Fruit fly (Drosophila melanogaster) whole organism, wandering third instar larva: ENCODE measurements around the gene CrebA.

Experiments used
- Jra ChIP-seq: sonication (Bioruptor generic); optimal IDR thresholded peaks from 2 replicates; lab custom pipeline; 2016; ENCODE audit warnings: missing biosample characterization, missing genetic modification characterization
- br ChIP-seq: fragments of 200-800 bp; sonication (Bioruptor generic); optimal IDR thresholded peaks from 2 replicates; lab custom pipeline; 2016; ENCODE audit warnings: missing biosample characterization, missing genetic modification characterization
- ey ChIP-seq: fragments of 200-800 bp; sonication (Bioruptor generic); optimal IDR thresholded peaks from 2 replicates; lab custom pipeline; 2016; ENCODE audit warnings: missing biosample characterization, missing genetic modification characterization
- h ChIP-seq: fragments of 200-800 bp; sonication (Bioruptor generic); optimal IDR thresholded peaks from 3 replicates; lab custom pipeline; 2016; ENCODE audit warnings: missing biosample characterization, mild to moderate bottlenecking, missing genetic modification characterization
- pan ChIP-seq: fragments of >200 bp; optimal IDR thresholded peaks from 2 replicates; lab custom pipeline; 2017
- tai ChIP-seq: sonication (Bioruptor generic); optimal IDR thresholded peaks from 2 replicates; lab custom pipeline; 2016; ENCODE audit warnings: missing biosample characterization, missing genetic modification characterization
- usp ChIP-seq: fragments of >200 bp; optimal IDR thresholded peaks from 2 replicates; lab custom pipeline; 2017; ENCODE audit warnings: missing biosample characterization, missing genetic modification characterization

- TF ChIP-seq tai (no peak), pan (lab: Kevin White, UChicago) (no peak), ey (GFP tag; lab: Kevin White, UChicago) (no peak), h (GFP tag; lab: Kevin White, UChicago) (no peak), br (GFP tag; lab: Kevin White, UChicago) (no peak), Jra (no peak), usp (no peak)
These were observed 6.1 kb upstream of the CrebA start, which contains the start of gene obst-H for dm6 chr3L:15529143-15529542.
